Fruit fly (Drosophila melanogaster) whole organism, wandering third instar larva: ENCODE measurements around the gene UQCR-14.
A peak's percentile ranks its signal among the peaks of the same experiment; 100 is the strongest.

Experiments
- CG32264 ChIP-seq: fragments of 200-800 bp; sonication (Bioruptor generic); optimal IDR thresholded peaks from 2 replicates; lab custom pipeline; 2016; ENCODE audit warnings: missing biosample characterization, missing genetic modification characterization
- CG9705 ChIP-seq: fragments of 200-800 bp; sonication (Bioruptor generic); optimal IDR thresholded peaks from 2 replicates; lab custom pipeline; 2018; ENCODE audit warnings: missing biosample characterization, mild to moderate bottlenecking, missing genetic modification characterization
- CrebA ChIP-seq: fragments of 200-800 bp; sonication (Bioruptor generic); optimal IDR thresholded peaks from 2 replicates; lab custom pipeline; 2016; ENCODE audit warnings: missing biosample characterization, mild to moderate bottlenecking, missing genetic modification characterization, borderline replicate concordance
- Dif ChIP-seq: fragments of 200-275, 200-300 bp; sonication (Bioruptor generic); optimal IDR thresholded peaks from 2 replicates; lab custom pipeline; 2018; ENCODE audit warnings: missing biosample characterization, missing genetic modification characterization; ENCODE audit not compliant: partially characterized antibody
- GATAd ChIP-seq: sonication (Bioruptor generic); optimal IDR thresholded peaks from 2 replicates; lab custom pipeline; 2016; ENCODE audit warnings: missing biosample characterization, missing genetic modification characterization
- HLH106 ChIP-seq: fragments of 200-800 bp; optimal IDR thresholded peaks from 3 replicates; lab custom pipeline; 2019; ENCODE audit warnings: missing biosample characterization, mild to moderate bottlenecking, missing genetic modification characterization, moderate library complexity
- Hr78 ChIP-seq: fragments of >200 bp; optimal IDR thresholded peaks from 2 replicates; lab custom pipeline; 2017; ENCODE audit warnings: missing biosample characterization, missing genetic modification characterization
- Hr83 ChIP-seq: fragments of 200-300 bp; sonication (Bioruptor generic); optimal IDR thresholded peaks from 2 replicates; lab custom pipeline; 2016; ENCODE audit warnings: missing biosample characterization, mild to moderate bottlenecking, missing genetic modification characterization, moderate library complexity; ENCODE audit not compliant: poor library complexity, severe bottlenecking
- Jra ChIP-seq: sonication (Bioruptor generic); optimal IDR thresholded peaks from 2 replicates; lab custom pipeline; 2016; ENCODE audit warnings: missing biosample characterization, missing genetic modification characterization
- Mio ChIP-seq: sonication (Bioruptor generic); optimal IDR thresholded peaks from 2 replicates; lab custom pipeline; 2016; ENCODE audit warnings: missing biosample characterization, missing genetic modification characterization
- Myc ChIP-seq: fragments of >200 bp; optimal IDR thresholded peaks from 2 replicates; lab custom pipeline; 2017
- N ChIP-seq: fragments of >200 bp; optimal IDR thresholded peaks from 2 replicates; lab custom pipeline; 2018; ENCODE audit warnings: missing biosample characterization, missing external identifiers, missing genetic modification characterization
- OdsH ChIP-seq: fragments of 200-800 bp; sonication (Bioruptor generic); optimal IDR thresholded peaks from 2 replicates; lab custom pipeline; 2016; ENCODE audit warnings: missing biosample characterization, mild to moderate bottlenecking, missing genetic modification characterization
- Rel ChIP-seq, 2 experiments: fragments of 200-800 bp; sonication (Bioruptor generic) in 1 of 2; optimal IDR thresholded peaks; 2 replicates in 1 of 2; 3 replicates in 1 of 2; lab custom pipeline; 2016 to 2019; ENCODE audit warnings: mild to moderate bottlenecking in 2 of 2, missing biosample characterization in 2 of 2, missing genetic modification characterization in 2 of 2, moderate library complexity in 1 of 2
- Vsx2 ChIP-seq: fragments of 200-300, 225-300 bp; sonication (Bioruptor generic); optimal IDR thresholded peaks from 2 replicates; lab custom pipeline; 2018; ENCODE audit warnings: missing biosample characterization, missing genetic modification characterization; ENCODE audit not compliant: partially characterized antibody
- br ChIP-seq: fragments of 200-800 bp; sonication (Bioruptor generic); optimal IDR thresholded peaks from 2 replicates; lab custom pipeline; 2016; ENCODE audit warnings: missing biosample characterization, missing genetic modification characterization
- brk ChIP-seq: fragments of 200-800 bp; sonication (Bioruptor generic); optimal IDR thresholded peaks from 2 replicates; lab custom pipeline; 2016; ENCODE audit warnings: missing biosample characterization, mild to moderate bottlenecking, missing genetic modification characterization
- dl ChIP-seq, 2 experiments: fragments of 175-275, 200-275 bp in 1 of 2; fragments of 200-275 bp in 1 of 2; sonication (Bioruptor generic); optimal IDR thresholded peaks; lab custom pipeline; 2018; ENCODE audit warnings: mild to moderate bottlenecking in 2 of 2, missing biosample characterization in 2 of 2, missing genetic modification characterization in 2 of 2, moderate library complexity in 2 of 2; ENCODE audit not compliant: partially characterized antibody in 2 of 2, insufficient read depth in 1 of 2
- dmrt93B ChIP-seq: fragments of 200-800 bp; sonication (Bioruptor generic); optimal IDR thresholded peaks from 2 replicates; lab custom pipeline; 2018; ENCODE audit warnings: missing biosample characterization, mild to moderate bottlenecking, missing genetic modification characterization
- dsf ChIP-seq: sonication (Bioruptor generic); optimal IDR thresholded peaks from 2 replicates; lab custom pipeline; 2016; ENCODE audit warnings: missing biosample characterization, missing genetic modification characterization, borderline replicate concordance
- ey ChIP-seq: fragments of 200-800 bp; sonication (Bioruptor generic); optimal IDR thresholded peaks from 2 replicates; lab custom pipeline; 2016; ENCODE audit warnings: missing biosample characterization, missing genetic modification characterization
- h ChIP-seq: fragments of 200-800 bp; sonication (Bioruptor generic); optimal IDR thresholded peaks from 3 replicates; lab custom pipeline; 2016; ENCODE audit warnings: missing biosample characterization, mild to moderate bottlenecking, missing genetic modification characterization
- jim ChIP-seq: fragments of 175-275, 200-325 bp; sonication (Bioruptor generic); optimal IDR thresholded peaks from 2 replicates; lab custom pipeline; 2016; ENCODE audit warnings: missing biosample characterization, mild to moderate bottlenecking, missing genetic modification characterization
- lola ChIP-seq: fragments of >200 bp; optimal IDR thresholded peaks from 2 replicates; lab custom pipeline; 2017; ENCODE audit warnings: missing biosample characterization, missing genetic modification characterization
- pan ChIP-seq: fragments of >200 bp; optimal IDR thresholded peaks from 2 replicates; lab custom pipeline; 2017
- psq ChIP-seq: fragments of 200-800 bp; sonication (Bioruptor generic); optimal IDR thresholded peaks from 3 replicates; lab custom pipeline; 2017; ENCODE audit warnings: missing biosample characterization, mild to moderate bottlenecking, missing genetic modification characterization, moderate library complexity
- rgr ChIP-seq: fragments of 200-800 bp; sonication (Bioruptor generic); optimal IDR thresholded peaks from 3 replicates; lab custom pipeline; 2016; ENCODE audit warnings: missing biosample characterization, mild to moderate bottlenecking, missing genetic modification characterization
- sage ChIP-seq: fragments of 200-800 bp; sonication (Bioruptor generic); optimal IDR thresholded peaks from 2 replicates; lab custom pipeline; 2016; ENCODE audit warnings: missing biosample characterization, mild to moderate bottlenecking, missing genetic modification characterization
- sv ChIP-seq: fragments of 200-800 bp; sonication (Bioruptor generic); optimal IDR thresholded peaks from 3 replicates; lab custom pipeline; 2016; ENCODE audit warnings: missing biosample characterization, missing genetic modification characterization
- tai ChIP-seq: sonication (Bioruptor generic); optimal IDR thresholded peaks from 2 replicates; lab custom pipeline; 2016; ENCODE audit warnings: missing biosample characterization, missing genetic modification characterization
- woc ChIP-seq: sonication (Bioruptor generic); optimal IDR thresholded peaks from 2 replicates; lab custom pipeline; 2016; ENCODE audit warnings: missing biosample characterization, mild to moderate bottlenecking, missing genetic modification characterization

The UQCR-14 gene

DNA sequence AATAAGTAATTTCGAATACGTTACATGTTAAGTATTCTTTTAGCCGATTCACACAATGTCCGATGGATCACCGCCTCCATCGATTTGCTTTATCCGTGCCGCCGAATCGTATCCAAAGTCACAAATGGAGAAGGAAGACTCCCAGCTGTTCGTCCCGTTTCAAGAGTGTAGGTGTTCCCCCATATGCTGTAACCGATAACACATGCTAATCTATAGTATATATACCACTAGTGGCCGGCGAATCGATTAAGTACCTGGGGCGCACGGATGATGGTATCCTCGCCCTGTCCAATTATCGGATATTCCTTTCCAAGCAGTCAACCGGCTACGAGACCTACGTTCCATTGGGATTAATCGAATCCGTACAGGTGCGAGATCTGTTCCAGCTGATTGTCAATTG, 11.5 kb downstream of the UQCR-14 start, which contains the start of gene ERp44:
Gene ERp44, minus strand, starts transcription at position 101 of the 400 bp plus-strand sequence.
- no peak for TF ChIP-seq woc
- TF ChIP-seq CG9705 (GFP tag; lab: Kevin White, UChicago), result no peak
- TF ChIP-seq GATAd, result no peak
- TF ChIP-seq sage (GFP tag; lab: Kevin White, UChicago), result no peak
- TF ChIP-seq N (GFP tag; lab: Kevin White, UChicago), result no peak
- no peak for TF ChIP-seq psq (GFP tag; lab: Kevin White, UChicago)
- TF ChIP-seq Dif, result no peak
- TF ChIP-seq tai (GFP tag; lab: Kevin White, UChicago), result no peak
- TF ChIP-seq jim (GFP tag; lab: Kevin White, UChicago), result no peak
- TF ChIP-seq pan (lab: Kevin White, UChicago), result no peak
- no peak for TF ChIP-seq dmrt93B (GFP tag; lab: Kevin White, UChicago)
- TF ChIP-seq Jra (GFP tag; lab: Kevin White, UChicago), result no peak
- no peak for TF ChIP-seq ey (GFP tag; lab: Kevin White, UChicago)
- TF ChIP-seq sv (GFP tag; lab: Kevin White, UChicago), result no peak
- TF ChIP-seq Mio (GFP tag; lab: Kevin White, UChicago), result no peak
- no peak for TF ChIP-seq rgr (GFP tag; lab: Kevin White, UChicago)
- no peak for TF ChIP-seq Rel (GFP tag; optimal IDR thresholded peaks at IDR 0.05; lab: Kevin White, UChicago)
- no peak for TF ChIP-seq Rel (tag; optimal IDR thresholded peaks at IDR 0.05; lab: Kevin White, UChicago)
- TF ChIP-seq br (GFP tag; lab: Kevin White, UChicago), result no peak

DNA sequence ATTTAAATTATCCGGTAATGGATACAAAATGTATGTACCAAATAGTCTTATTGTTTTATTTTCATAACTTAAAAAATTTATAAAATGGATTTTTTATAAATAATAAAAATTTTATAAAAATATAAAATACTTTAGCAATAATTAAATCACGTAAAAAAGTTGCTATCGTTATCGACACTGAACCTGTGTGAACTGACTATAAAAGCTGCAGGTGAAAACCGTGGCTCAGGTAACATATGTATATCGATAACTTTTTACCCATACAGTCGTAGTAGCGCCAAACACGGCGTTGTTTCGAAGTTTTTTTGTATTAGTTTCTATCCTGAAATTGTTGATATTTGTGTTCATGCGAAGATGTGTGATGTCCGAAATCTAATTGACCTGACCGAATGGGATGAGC, 17.5 kb downstream of the UQCR-14 start, which contains the start of gene CG3679:
Gene CG3679, plus strand, starts transcription at position 235 of the 400 bp plus-strand sequence.
- TF ChIP-seq sv (GFP tag; lab: Kevin White, UChicago), result no peak
- no peak for TF ChIP-seq CG32264 (GFP tag; lab: Kevin White, UChicago)
- TF ChIP-seq psq (GFP tag; lab: Kevin White, UChicago), result no peak
- TF ChIP-seq dsf (GFP tag; lab: Kevin White, UChicago), result no peak
- TF ChIP-seq brk (GFP tag; lab: Kevin White, UChicago), result no peak
- no peak for TF ChIP-seq rgr (GFP tag; lab: Kevin White, UChicago)
- peak; percentile 20 for TF ChIP-seq Hr78 (GFP tag; lab: Kevin White, UChicago)
- TF ChIP-seq Hr83 (GFP tag; lab: Kevin White, UChicago), result no peak
- no peak for TF ChIP-seq dl (GFP tag; optimal IDR thresholded peaks at IDR 0.05; lab: Kevin White, UChicago; ENCODE audit: insufficient read depth in 1 of 2, partially characterized antibody in 2 of 2)
- peak; percentile 57 for TF ChIP-seq N (GFP tag; lab: Kevin White, UChicago)
- TF ChIP-seq Myc, result no peak

DNA sequence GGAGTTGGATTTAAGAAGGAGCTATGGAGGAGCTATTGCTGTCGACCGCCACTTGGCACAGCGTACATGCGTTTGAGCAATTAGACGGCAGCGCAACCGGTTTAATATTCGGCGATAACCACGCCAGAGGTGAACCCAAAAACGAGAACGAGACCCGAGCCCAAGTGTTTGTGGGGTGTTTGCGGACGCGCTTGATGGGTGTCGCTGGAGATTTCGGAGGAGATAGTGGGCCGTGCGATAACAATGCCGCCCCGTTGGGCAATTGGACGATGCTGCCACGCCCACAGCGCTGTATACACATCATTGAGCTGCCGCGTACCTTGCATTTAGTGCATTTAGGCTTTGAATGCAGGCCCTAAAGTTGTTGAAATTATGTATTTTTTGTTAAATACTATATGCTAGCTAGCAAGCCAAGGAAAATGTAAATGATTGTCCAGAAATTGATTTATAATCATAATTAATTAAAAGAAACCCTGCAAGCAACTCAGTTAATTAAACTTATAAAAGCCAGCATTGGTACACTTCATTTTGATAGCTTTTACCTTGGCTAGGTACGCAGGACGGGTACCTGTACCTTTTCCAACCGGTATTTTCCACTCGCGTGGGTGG, 22.3 kb downstream of the UQCR-14 start, which contains the start of gene Had1:
Gene Had1, minus strand, starts transcription at position 358 of the 609 bp plus-strand sequence.
- no peak for TF ChIP-seq lola (GFP tag; lab: Kevin White, UChicago)
- TF ChIP-seq CrebA (GFP tag; lab: Kevin White, UChicago), result no peak
- no peak for TF ChIP-seq br (GFP tag; lab: Kevin White, UChicago)
- no peak for TF ChIP-seq Rel (GFP tag; optimal IDR thresholded peaks at IDR 0.05; lab: Kevin White, UChicago)
- peak; percentile 4 for TF ChIP-seq Rel (tag; optimal IDR thresholded peaks at IDR 0.05; lab: Kevin White, UChicago)
- peak; percentile 71 for TF ChIP-seq Dif
- TF ChIP-seq Mio (GFP tag; lab: Kevin White, UChicago), result no peak
- TF ChIP-seq Myc, result peak; percentile 39
- no peak for TF ChIP-seq OdsH (GFP tag; lab: Kevin White, UChicago)
- no peak for TF ChIP-seq h (GFP tag; lab: Kevin White, UChicago)
- peak; percentile 46 for TF ChIP-seq woc

DNA sequence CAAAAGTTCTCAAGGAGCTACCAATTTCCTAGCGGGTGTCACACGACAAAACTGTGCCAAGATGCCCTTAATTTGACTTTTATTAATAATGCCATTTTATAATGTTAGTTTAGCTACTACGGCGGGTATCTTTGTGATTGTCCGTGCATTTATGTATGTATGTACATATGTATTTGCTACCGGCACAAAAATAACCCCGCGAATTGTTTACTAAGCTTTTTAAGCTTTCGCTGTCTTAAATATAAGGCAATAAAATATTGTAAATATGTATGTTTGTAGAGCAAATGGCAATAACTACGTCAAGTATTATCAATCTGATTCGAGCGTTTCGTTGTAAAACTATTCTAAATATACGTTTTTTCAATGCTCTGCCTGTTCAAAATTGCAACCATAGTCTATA, 22.9 kb downstream of the UQCR-14 start:
- no peak for TF ChIP-seq tai (GFP tag; lab: Kevin White, UChicago)
- TF ChIP-seq Hr83 (GFP tag; lab: Kevin White, UChicago), result no peak
- TF ChIP-seq CG32264 (GFP tag; lab: Kevin White, UChicago), result no peak
- TF ChIP-seq N (GFP tag; lab: Kevin White, UChicago), result no peak
- TF ChIP-seq Vsx2 (GFP tag; lab: Kevin White, UChicago), result no peak
- TF ChIP-seq Myc, result no peak
- no peak for TF ChIP-seq woc
- TF ChIP-seq HLH106 (tag; lab: Kevin White, UChicago), result no peak
- TF ChIP-seq CrebA (GFP tag; lab: Kevin White, UChicago), result no peak
- TF ChIP-seq, all 38 proteins: peak for 0
